Comparison of ENCODE assay signal across 3 fruit fly cellular contexts in the genomic region with DNA sequence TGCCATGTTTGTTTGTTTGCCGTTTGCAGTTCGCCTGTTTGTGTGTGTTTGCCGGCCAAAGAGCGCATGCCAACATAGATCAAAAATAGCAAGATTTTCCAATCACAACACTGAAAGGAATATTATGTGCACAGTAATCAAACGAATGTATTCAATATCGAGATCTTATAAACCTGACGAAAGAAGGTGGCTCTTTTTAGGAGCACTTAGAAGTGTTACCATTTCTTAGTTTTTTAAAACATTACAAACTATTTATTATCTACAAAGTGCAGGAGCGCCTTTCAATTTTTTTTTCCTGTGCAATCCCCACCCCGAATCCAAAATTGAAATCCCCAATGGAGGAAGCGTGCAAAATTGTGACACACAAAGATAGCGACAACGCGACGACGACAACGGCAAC.
TF ChIP-seq lines count a peak whose summit lies in the region.

No protein-coding gene starts in this region.

- TF ChIP-seq CTCF in whole organism, embryonic (GFP tag; optimal IDR thresholded peaks at IDR 0.05; lab: Kevin White, UChicago) = no peak

TF ChIP-seq in whole organism, embryonic, 481 proteins besides CTCF, POLR2A, EP300 and RAD21:
- TF ChIP-seq Kr (GFP tag; optimal IDR thresholded peaks at IDR 0.05; lab: Kevin White, UChicago) (no peak), jigr1 (GFP tag; IDR thresholded peaks at IDR 0.05; lab: Robert Waterston, UW) (no peak), bsh (GFP tag; optimal IDR thresholded peaks at IDR 0.05; lab: Kevin White, UChicago) (peak in 1 of 2 experiments; percentile 49), Drgx (GFP tag; IDR thresholded peaks at IDR 0.05; lab: Robert Waterston, UW) (peak; percentile 87), CG7357 (GFP tag; IDR thresholded peaks at IDR 0.05; lab: Robert Waterston, UW) (0 out of 3 replicates have a peak, but pooled peaks have one; percentile 20), CG17912 (GFP tag; optimal IDR thresholded peaks at IDR 0.05; lab: Kevin White, UChicago) (no peak), CG33557 (GFP tag; optimal IDR thresholded peaks at IDR 0.05; lab: Kevin White, UChicago) (no peak)
TF ChIP-seq in whole organism, embryonic: peak in this region for 3.

TF ChIP-seq in whole organism, prepupa, 60 proteins besides CTCF, POLR2A, EP300 and RAD21 (continues in another document):
- TF ChIP-seq CG31627 (GFP tag; optimal IDR thresholded peaks at IDR 0.05; lab: Kevin White, UChicago) (no peak), OdsH (GFP tag; optimal IDR thresholded peaks at IDR 0.05; lab: Kevin White, UChicago) (peak; percentile 61), CG6276 (GFP tag; optimal IDR thresholded peaks at IDR 0.05; lab: Kevin White, UChicago) (peak; percentile 88), dsx (GFP tag; optimal IDR thresholded peaks at IDR 0.05; lab: Kevin White, UChicago; ENCODE audit: poor library complexity, severe bottlenecking) (no peak), net (GFP tag; optimal IDR thresholded peaks at IDR 0.05; lab: Kevin White, UChicago) (peak; percentile 65), achi (GFP tag; optimal IDR thresholded peaks at IDR 0.05; lab: Kevin White, UChicago) (peak; percentile 68), salr (GFP tag; optimal IDR thresholded peaks at IDR 0.05; lab: Kevin White, UChicago) (peak in 1 of 2 experiments; percentile 79), fkh (GFP tag; optimal IDR thresholded peaks at IDR 0.05; lab: Kevin White, UChicago) (no peak), Sox102F (GFP tag; optimal IDR thresholded peaks at IDR 0.05; lab: Kevin White, UChicago) (no peak), CG4318 (GFP tag; optimal IDR thresholded peaks at IDR 0.05; lab: Kevin White, UChicago) (peak; percentile 58), CG10631 (GFP tag; optimal IDR thresholded peaks at IDR 0.05; lab: Kevin White, UChicago) (peak; percentile 59), fd85E (GFP tag; optimal IDR thresholded peaks at IDR 0.05; lab: Kevin White, UChicago) (no peak), lz (GFP tag; optimal IDR thresholded peaks at IDR 0.05; lab: Kevin White, UChicago) (no peak), fd59A (GFP tag; optimal IDR thresholded peaks at IDR 0.05; lab: Kevin White, UChicago) (no peak), CG7368 (GFP tag; optimal IDR thresholded peaks at IDR 0.05; lab: Kevin White, UChicago) (no peak), Met (GFP tag; optimal IDR thresholded peaks at IDR 0.05; lab: Kevin White, UChicago) (no peak), CG8119 (GFP tag; IDR thresholded peaks at IDR 0.05; lab: Robert Waterston, UW) (peak; percentile 90), Sox14 (GFP tag; optimal IDR thresholded peaks at IDR 0.05; lab: Kevin White, UChicago) (peak; percentile 63), esn (GFP tag; optimal IDR thresholded peaks at IDR 0.05; lab: Kevin White, UChicago) (no peak), CG1621 (tag; optimal IDR thresholded peaks at IDR 0.05; lab: Kevin White, UChicago) (no peak), Eip78C (GFP tag; lab: Kevin White, UChicago) (peak; percentile 79), CG8319 (GFP tag; optimal IDR thresholded peaks at IDR 0.05; lab: Kevin White, UChicago) (no peak), Smox (GFP tag; optimal IDR thresholded peaks at IDR 0.05; lab: Kevin White, UChicago) (no peak), CG11902 (GFP tag; optimal IDR thresholded peaks at IDR 0.05; lab: Kevin White, UChicago) (no peak), CG3032 (tag; optimal IDR thresholded peaks at IDR 0.05; lab: Kevin White, UChicago) (no peak), CG32006 (GFP tag; optimal IDR thresholded peaks at IDR 0.05; lab: Kevin White, UChicago) (peak; percentile 90), svp (GFP tag; lab: Kevin White, UChicago) (no peak), eg (GFP tag; IDR thresholded peaks at IDR 0.05; lab: Robert Waterston, UW) (peak; percentile 90), dac (GFP tag; optimal IDR thresholded peaks at IDR 0.05; lab: Kevin White, UChicago) (peak; percentile 80), Hr38 (GFP tag; optimal IDR thresholded peaks at IDR 0.05; lab: Kevin White, UChicago) (no peak), CG6792 (GFP tag; optimal IDR thresholded peaks at IDR 0.05; lab: Kevin White, UChicago) (no peak), CG6163 (GFP tag; IDR thresholded peaks at IDR 0.05; lab: Robert Waterston, UW) (peak; percentile 80), Gug (GFP tag; IDR thresholded peaks at IDR 0.05; lab: Robert Waterston, UW) (peak; percentile 87), ss (GFP tag; optimal IDR thresholded peaks at IDR 0.05; lab: Kevin White, UChicago) (no peak), Eip93F (GFP tag; optimal IDR thresholded peaks at IDR 0.05; lab: Kevin White, UChicago) (no peak), CG3919 (GFP tag; optimal IDR thresholded peaks at IDR 0.05; lab: Kevin White, UChicago) (peak; percentile 58), Lpt (GFP tag; optimal IDR thresholded peaks at IDR 0.05; lab: Kevin White, UChicago) (peak; percentile 80), CG15336 (GFP tag; IDR thresholded peaks at IDR 0.05; lab: Robert Waterston, UW) (peak; percentile 94), CG6854 (GFP tag; optimal IDR thresholded peaks at IDR 0.05; lab: Kevin White, UChicago) (no peak), CG11762 (GFP tag; optimal IDR thresholded peaks at IDR 0.05; lab: Kevin White, UChicago; ENCODE audit: insufficient read depth) (peak; percentile 36), Sox15 (GFP tag; optimal IDR thresholded peaks at IDR 0.05; lab: Kevin White, UChicago) (no peak)

TF ChIP-seq in whole organism, pupa, 21 proteins besides CTCF, POLR2A, EP300 and RAD21:
- TF ChIP-seq Pif1A (GFP tag; optimal IDR thresholded peaks at IDR 0.05; lab: Kevin White, UChicago) = peak; percentile 73
- TF ChIP-seq CG9948 (tag; optimal IDR thresholded peaks at IDR 0.05; lab: Kevin White, UChicago) = peak; percentile 43
- TF ChIP-seq CG8159 (tag; optimal IDR thresholded peaks at IDR 0.05; lab: Kevin White, UChicago) = no peak
- no peak for TF ChIP-seq EcR (GFP tag; optimal IDR thresholded peaks at IDR 0.05; lab: Kevin White, UChicago)
- no peak for TF ChIP-seq Snoo (tag; optimal IDR thresholded peaks at IDR 0.05; lab: Kevin White, UChicago)
- no peak for TF ChIP-seq CG13204 (GFP tag; optimal IDR thresholded peaks at IDR 0.05; lab: Kevin White, UChicago)
- peak; percentile 37 for TF ChIP-seq Pif1B (GFP tag; optimal IDR thresholded peaks at IDR 0.05; lab: Kevin White, UChicago)
- TF ChIP-seq CG14655 (GFP tag; optimal IDR thresholded peaks at IDR 0.05; lab: Kevin White, UChicago) = peak; percentile 88
- peak; percentile 86 for TF ChIP-seq CG8301 (tag; optimal IDR thresholded peaks at IDR 0.05; lab: Kevin White, UChicago)
- TF ChIP-seq CG12605 (GFP tag; IDR thresholded peaks at IDR 0.05; lab: Robert Waterston, UW) = peak; percentile 66
- TF ChIP-seq CG17806 (tag; optimal IDR thresholded peaks at IDR 0.05; lab: Kevin White, UChicago) = peak; percentile 16
- no peak; the same call in 1 of the 2 replicates for TF ChIP-seq CG10348 (GFP tag; IDR thresholded peaks at IDR 0.05; lab: Robert Waterston, UW)
- peak; percentile 89 for TF ChIP-seq fd96Ca (GFP tag; IDR thresholded peaks at IDR 0.05; lab: Robert Waterston, UW)
- TF ChIP-seq Ets98B (GFP tag; IDR thresholded peaks at IDR 0.05; lab: Robert Waterston, UW) = peak; percentile 91
- peak; percentile 92 for TF ChIP-seq CG4496 (GFP tag; IDR thresholded peaks at IDR 0.05; lab: Robert Waterston, UW)
- TF ChIP-seq gl (tag; optimal IDR thresholded peaks at IDR 0.05; lab: Kevin White, UChicago) = no peak
- no peak for TF ChIP-seq D1 (tag; optimal IDR thresholded peaks at IDR 0.05; lab: Kevin White, UChicago)
- TF ChIP-seq CG32121 (GFP tag; IDR thresholded peaks at IDR 0.05; lab: Robert Waterston, UW) = peak; percentile 83
- peak; percentile 69; the same call in 1 of the 2 replicates for TF ChIP-seq rn (GFP tag; IDR thresholded peaks at IDR 0.05; lab: Robert Waterston, UW)
